Worm (Caenorhabditis elegans) whole organism, late embryonic: ENCODE results near the gene pkc-1.
A peak's percentile ranks its signal among the peaks of the same experiment; 100 is the strongest.

Experiments
- C08G9.2 ChIP-seq: sonication (generic microtip); optimal IDR thresholded peaks from 2 replicates; lab custom pipeline; 2016; ENCODE audit warnings: mild to moderate bottlenecking, missing genetic modification characterization, moderate library complexity, missing compliant biosample characterization
- F13H6.1 ChIP-seq: sonication (generic microtip); optimal IDR thresholded peaks from 2 replicates; lab custom pipeline; 2016; ENCODE audit warnings: missing genetic modification characterization, missing compliant biosample characterization
- K09A11.1 ChIP-seq: sonication (generic microtip); optimal IDR thresholded peaks from 2 replicates; lab custom pipeline; 2017; ENCODE audit warnings: antibody characterized with exemption, mild to moderate bottlenecking, missing genetic modification characterization, missing compliant biosample characterization; ENCODE audit not compliant: insufficient read depth
- Y22D7AL.16 ChIP-seq: sonication (generic microtip); optimal IDR thresholded peaks from 2 replicates; lab custom pipeline; 2016; ENCODE audit warnings: missing genetic modification characterization, missing compliant biosample characterization
- ahr-1 ChIP-seq: sonication (generic microtip); optimal IDR thresholded peaks from 2 replicates; lab custom pipeline; 2016; ENCODE audit warnings: missing genetic modification characterization, missing compliant biosample characterization
- ama-1 ChIP-seq: fragments of 150-350 bp; optimal IDR thresholded peaks from 2 replicates; lab custom pipeline; 2014
- ceh-14 ChIP-seq: sonication (generic microtip); optimal IDR thresholded peaks from 2 replicates; lab custom pipeline; 2016; ENCODE audit warnings: missing genotype, missing genetic modification characterization, missing compliant biosample characterization
- ceh-18 ChIP-seq: sonication (generic microtip); optimal IDR thresholded peaks from 2 replicates; lab custom pipeline; 2016; ENCODE audit warnings: missing genetic modification characterization, missing compliant biosample characterization
- ceh-19 ChIP-seq: fragments of 200-800 bp; sonication (Bioruptor generic); optimal IDR thresholded peaks from 2 replicates; lab custom pipeline; 2018; ENCODE audit warnings: mild to moderate bottlenecking, missing genetic modification characterization, missing compliant biosample characterization
- ceh-2 ChIP-seq: sonication (generic microtip); optimal IDR thresholded peaks from 2 replicates; lab custom pipeline; 2016; ENCODE audit warnings: missing genotype, missing genetic modification characterization, missing compliant biosample characterization
- ceh-22 ChIP-seq: sonication (generic microtip); optimal IDR thresholded peaks from 2 replicates; lab custom pipeline; 2017; ENCODE audit warnings: missing biosample characterization, missing genetic modification characterization
- ceh-31 ChIP-seq: sonication (generic microtip); optimal IDR thresholded peaks from 2 replicates; lab custom pipeline; 2016; ENCODE audit warnings: missing genetic modification characterization, missing compliant biosample characterization
- ceh-34 ChIP-seq: sonication (generic microtip); optimal IDR thresholded peaks from 2 replicates; lab custom pipeline; 2016; ENCODE audit warnings: mild to moderate bottlenecking, missing genetic modification characterization, missing compliant biosample characterization
- ceh-6 ChIP-seq: fragments of 200-800 bp; sonication (Bioruptor generic); optimal IDR thresholded peaks from 2 replicates; lab custom pipeline; 2018; ENCODE audit warnings: mild to moderate bottlenecking, missing genetic modification characterization, missing compliant biosample characterization
- eyg-1 ChIP-seq: sonication (generic microtip); optimal IDR thresholded peaks from 2 replicates; lab custom pipeline; 2016; ENCODE audit warnings: missing genotype, missing genetic modification characterization, missing compliant biosample characterization
- fkh-6 ChIP-seq: sonication (generic microtip); optimal IDR thresholded peaks from 2 replicates; lab custom pipeline; 2016; ENCODE audit warnings: missing genetic modification characterization, missing compliant biosample characterization
- hlh-6 ChIP-seq: sonication (generic microtip); optimal IDR thresholded peaks from 2 replicates; lab custom pipeline; 2016; ENCODE audit warnings: missing genotype, missing genetic modification characterization, missing compliant biosample characterization
- hlh-8 ChIP-seq: sonication (generic microtip); optimal IDR thresholded peaks from 2 replicates; lab custom pipeline; 2016; ENCODE audit warnings: missing genotype, missing genetic modification characterization, missing compliant biosample characterization
- mec-3 ChIP-seq: sonication (generic microtip); optimal IDR thresholded peaks from 2 replicates; lab custom pipeline; 2016; ENCODE audit warnings: borderline replicate concordance, missing genetic modification characterization, missing compliant biosample characterization
- nhr-11 ChIP-seq: fragments of 150-350 bp; optimal IDR thresholded peaks from 2 replicates; lab custom pipeline; 2014; ENCODE audit warnings: missing biosample characterization, missing genetic modification characterization
- nhr-232 ChIP-seq: sonication (generic microtip); optimal IDR thresholded peaks from 2 replicates; lab custom pipeline; 2016; ENCODE audit warnings: missing genetic modification characterization, missing compliant biosample characterization
- npax-4 ChIP-seq: sonication (generic microtip); optimal IDR thresholded peaks from 2 replicates; lab custom pipeline; 2016; ENCODE audit warnings: missing genetic modification characterization, missing compliant biosample characterization
- odd-2 ChIP-seq: sonication (generic microtip); optimal IDR thresholded peaks from 2 replicates; lab custom pipeline; 2017; ENCODE audit warnings: antibody characterized with exemption, mild to moderate bottlenecking, missing genetic modification characterization, missing compliant biosample characterization
- pag-3 ChIP-seq: sonication (generic microtip); optimal IDR thresholded peaks from 2 replicates; lab custom pipeline; 2016; ENCODE audit warnings: missing compliant biosample characterization, missing genetic modification characterization, borderline replicate concordance
- pax-1 ChIP-seq: fragments of 150-350 bp; optimal IDR thresholded peaks from 2 replicates; lab custom pipeline; 2014; ENCODE audit warnings: missing biosample characterization, missing genetic modification characterization
- pha-2 ChIP-seq: sonication (generic microtip); optimal IDR thresholded peaks from 2 replicates; lab custom pipeline; 2017; ENCODE audit warnings: mild to moderate bottlenecking, missing genetic modification characterization, missing compliant biosample characterization
- pqm-1 ChIP-seq: sonication (generic microtip); optimal IDR thresholded peaks from 2 replicates; lab custom pipeline; 2016; ENCODE audit warnings: missing genetic modification characterization, missing compliant biosample characterization
- pros-1 ChIP-seq: fragments of 150-350 bp; optimal IDR thresholded peaks from 2 replicates; lab custom pipeline; 2014; ENCODE audit warnings: missing biosample characterization, missing genetic modification reagents, missing genetic modification characterization
- ref-2 ChIP-seq: sonication (generic microtip); optimal IDR thresholded peaks from 2 replicates; lab custom pipeline; 2016; ENCODE audit warnings: missing genetic modification characterization, missing compliant biosample characterization
- sdc-2 ChIP-seq: sonication (generic microtip); optimal IDR thresholded peaks from 2 replicates; lab custom pipeline; 2016; ENCODE audit warnings: missing genotype, missing genetic modification characterization, missing compliant biosample characterization
- sox-2 ChIP-seq: fragments of 200-800 bp; sonication (Bioruptor generic); IDR thresholded peaks from 2 replicates; pipeline ENCODE4 v1.3.6; 2022; ENCODE audit warnings: missing genetic modification reagents, missing genetic modification characterization, missing compliant biosample characterization
- sox-4 ChIP-seq: sonication (generic microtip); optimal IDR thresholded peaks from 2 replicates; lab custom pipeline; 2017; ENCODE audit warnings: mild to moderate bottlenecking, missing genetic modification characterization, inconsistent platforms, missing compliant biosample characterization
- syd-9 ChIP-seq: sonication (generic microtip); optimal IDR thresholded peaks from 2 replicates; lab custom pipeline; 2016; ENCODE audit warnings: mild to moderate bottlenecking, missing genetic modification characterization, moderate library complexity, missing compliant biosample characterization
- tbx-2 ChIP-seq: sonication (generic microtip); optimal IDR thresholded peaks from 2 replicates; lab custom pipeline; 2016; ENCODE audit warnings: missing genetic modification characterization, missing compliant biosample characterization
- tbx-7 ChIP-seq: sonication (generic microtip); optimal IDR thresholded peaks from 2 replicates; lab custom pipeline; 2016; ENCODE audit warnings: missing genotype, missing genetic modification characterization, missing compliant biosample characterization
- unc-42 ChIP-seq: sonication (generic microtip); optimal IDR thresholded peaks from 2 replicates; lab custom pipeline; 2016; ENCODE audit warnings: missing genotype, missing genetic modification characterization, missing compliant biosample characterization
- unc-55 ChIP-seq: sonication (generic microtip); optimal IDR thresholded peaks from 2 replicates; lab custom pipeline; 2017; ENCODE audit warnings: missing biosample characterization, missing genetic modification reagents, missing genetic modification characterization
- zip-5 ChIP-seq: sonication (generic microtip); optimal IDR thresholded peaks from 2 replicates; lab custom pipeline; 2016; ENCODE audit warnings: missing genetic modification characterization, missing compliant biosample characterization

pkc-1 gene

DNA sequence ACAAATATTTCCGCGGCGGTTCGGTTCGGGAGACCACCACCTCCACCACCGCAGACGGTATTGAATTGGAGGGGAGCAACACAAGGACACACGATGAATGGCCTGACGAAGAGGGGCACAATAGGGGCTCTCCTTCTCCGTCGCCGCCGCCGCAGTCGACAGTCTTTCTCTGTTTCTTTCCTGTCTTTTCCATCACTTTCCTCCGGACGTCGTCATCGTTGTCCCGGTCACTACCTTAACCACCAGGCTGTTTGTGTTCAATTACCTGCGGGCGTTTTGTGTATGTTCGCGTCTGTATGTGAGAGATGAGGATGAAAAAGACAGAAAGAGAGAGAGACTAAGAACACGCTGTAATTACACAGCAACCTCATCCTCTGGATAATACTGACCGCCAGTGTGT, 7.8 kb upstream of the pkc-1 start (continued):
- peak; percentile 12 for TF ChIP-seq ceh-2 (tag; lab: Kevin White, UChicago)
- TF ChIP-seq hlh-8 (tag; lab: Kevin White, UChicago) = no peak
- TF ChIP-seq mec-3 = no peak
- no peak for TF ChIP-seq tbx-7 (tag; lab: Kevin White, UChicago)
- TF ChIP-seq Y22D7AL.16 = no peak
- no peak for TF ChIP-seq F13H6.1
- no peak for TF ChIP-seq pqm-1
- no peak for TF ChIP-seq odd-2
- TF ChIP-seq eyg-1 (tag; lab: Kevin White, UChicago) = no peak
- TF ChIP-seq syd-9 (tag; lab: Kevin White, UChicago) = no peak
- TF ChIP-seq K09A11.1 (tag; lab: Kevin White, UChicago) = no peak
- TF ChIP-seq pag-3 (tag; lab: Kevin White, UChicago) = no peak
- no peak for TF ChIP-seq nhr-232

- no peak for TF ChIP-seq unc-55 (GFP tag; lab: Kevin White, UChicago)
- no peak for TF ChIP-seq ceh-22 (tag; lab: Kevin White, UChicago)
- peak; percentile 25 for TF ChIP-seq ref-2
- peak; percentile 37 for TF ChIP-seq ceh-34 (tag; lab: Kevin White, UChicago)
- TF ChIP-seq syd-9 (tag; lab: Kevin White, UChicago) = peak; percentile 51
- peak; percentile 65 for TF ChIP-seq tbx-2
- TF ChIP-seq F13H6.1 = peak; percentile 33
- TF ChIP-seq ceh-31 (tag; lab: Kevin White, UChicago) = peak; percentile 44
- TF ChIP-seq pha-2 (tag; lab: Kevin White, UChicago) = no peak
- peak; percentile 56 for TF ChIP-seq sdc-2 (tag; lab: Kevin White, UChicago)
- TF ChIP-seq ceh-18 = peak; percentile 10
- TF ChIP-seq zip-5 = no peak
- TF ChIP-seq ceh-2 (tag; lab: Kevin White, UChicago) = peak; percentile 42
- no peak for TF ChIP-seq pqm-1
- TF ChIP-seq pros-1 (tag; lab: Kevin White, UChicago) = peak; percentile 46
- TF ChIP-seq fkh-6 (tag; lab: Kevin White, UChicago) = no peak
- TF ChIP-seq nhr-232 = no peak
- no peak for TF ChIP-seq mec-3
- TF ChIP-seq pax-1 (tag; lab: Kevin White, UChicago) = no peak
- peak; percentile 34 for TF ChIP-seq C08G9.2 (tag; lab: Kevin White, UChicago)
- TF ChIP-seq ahr-1 (tag; lab: Kevin White, UChicago) = no peak
- TF ChIP-seq hlh-6 = peak; percentile 26
Measured at ce11 chrV:12038783-12039182, 6.8 kb upstream of the pkc-1 start.

DNA sequence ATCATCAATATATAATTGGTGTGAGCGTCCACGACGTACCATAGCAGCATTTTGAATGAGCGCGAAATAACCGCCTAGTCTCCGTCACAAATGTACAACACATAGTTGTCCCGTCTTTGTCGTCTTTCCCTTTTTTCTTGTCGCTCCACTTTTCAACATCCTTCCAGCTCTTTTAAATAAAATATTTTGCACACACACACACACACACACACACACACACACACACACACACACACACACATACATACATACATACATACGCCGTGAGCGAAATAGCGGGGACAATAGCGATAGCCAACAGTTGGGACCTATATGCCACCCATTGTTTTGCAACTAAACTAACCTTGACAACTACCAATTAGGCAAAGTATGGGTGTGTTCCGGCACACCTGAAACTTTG, 6.4 kb upstream of the pkc-1 start:
- TF ChIP-seq ceh-19 (GFP tag; lab: Kevin White, UChicago) = no peak
- TF ChIP-seq sox-2 (GFP tag; lab: Robert Waterston, UW) = peak; percentile 4; the same call in 1 of the 2 replicates
- TF ChIP-seq hlh-6 = no peak
- TF ChIP-seq, all 69 proteins: peak for 1

ce11 chrV:12037889-12038288, 5.9 kb upstream of the pkc-1 start:
- no peak for TF ChIP-seq syd-9 (tag; lab: Kevin White, UChicago)
- no peak for TF ChIP-seq sox-4 (tag; lab: Kevin White, UChicago)
- TF ChIP-seq pha-2 (tag; lab: Kevin White, UChicago) = no peak
- TF ChIP-seq zip-5 = no peak
- no peak for TF ChIP-seq unc-55 (GFP tag; lab: Kevin White, UChicago)
- no peak for TF ChIP-seq npax-4 (tag; lab: Kevin White, UChicago)
- no peak for TF ChIP-seq pag-3 (tag; lab: Kevin White, UChicago)
- no peak for TF ChIP-seq ref-2
- no peak for TF ChIP-seq odd-2
- no peak for TF ChIP-seq ceh-18
- TF ChIP-seq ceh-14 (tag; lab: Kevin White, UChicago) = no peak
- no peak for TF ChIP-seq F13H6.1

DNA sequence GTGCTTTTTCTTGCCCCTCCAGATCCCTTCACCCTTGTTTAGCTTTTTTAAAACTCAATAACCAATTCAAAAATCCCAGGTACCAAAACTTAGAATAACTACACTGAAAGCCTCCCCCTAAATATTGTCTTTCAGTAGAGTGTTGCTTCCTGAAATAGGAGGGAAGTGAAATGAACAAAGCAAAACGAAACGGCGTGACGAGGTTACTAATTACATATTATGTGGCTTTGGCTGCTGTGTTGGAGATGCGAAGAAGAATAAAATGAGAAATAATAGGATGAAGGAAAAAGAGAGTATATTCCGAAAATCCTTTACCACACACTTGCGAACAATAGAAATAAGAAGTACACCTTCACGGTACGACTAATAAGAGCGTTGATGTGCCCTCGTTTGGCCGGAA, 4.2 kb upstream of the pkc-1 start:
- no peak for TF ChIP-seq ama-1 (lab: Kevin White, UChicago)
- TF ChIP-seq nhr-11 = no peak
- no peak for TF ChIP-seq sdc-2 (tag; lab: Kevin White, UChicago)
- TF ChIP-seq unc-42 (tag; lab: Kevin White, UChicago) = peak; percentile 23
- peak; percentile 18; the same call in 1 of the 2 replicates for TF ChIP-seq sox-2 (GFP tag; lab: Robert Waterston, UW)
- TF ChIP-seq ceh-6 = no peak
- peak; percentile 20 for TF ChIP-seq ceh-31 (tag; lab: Kevin White, UChicago)
